Fruit fly (Drosophila melanogaster): ENCODE measurements around the gene Pex19.

Gene Pex19

DNA sequence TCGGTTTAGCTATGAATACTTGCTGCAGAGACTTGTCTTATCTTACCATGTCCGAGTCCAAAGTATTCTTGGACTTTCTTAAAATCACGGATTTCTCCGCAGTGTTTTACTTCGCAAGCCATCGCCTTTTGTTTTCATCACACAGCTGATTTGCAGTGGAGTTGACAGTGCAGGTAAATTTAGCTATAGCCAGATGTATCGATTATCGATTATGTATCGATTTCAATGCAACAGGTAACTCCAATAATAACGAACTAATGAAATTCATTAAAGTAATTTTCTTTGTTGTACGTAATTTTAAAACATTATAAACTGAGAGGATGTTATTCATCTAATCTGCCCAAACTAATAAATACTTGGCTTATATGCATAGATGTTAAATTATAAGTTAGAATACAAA lies 28.6 kb upstream of the Pex19 start, which contains the start of gene Rab3-GAP (continued):
- TF ChIP-seq CkIIα-i1 (GFP tag; IDR thresholded peaks at IDR 0.05), result no peak
- no peak for TF ChIP-seq CG5180 (GFP tag; optimal IDR thresholded peaks at IDR 0.05)
- TF ChIP-seq gem (tag; optimal IDR thresholded peaks at IDR 0.05), result no peak
- TF ChIP-seq CG32767 (GFP tag; IDR thresholded peaks at IDR 0.05), result 0 out of 2 replicates have a peak, but pooled peaks have one; percentile 15
- peak; percentile 26 for TF ChIP-seq CG8290 (GFP tag; optimal IDR thresholded peaks at IDR 0.05)
- TF ChIP-seq CG8290 (tag; optimal IDR thresholded peaks at IDR 0.05), result no peak
- TF ChIP-seq btn (GFP tag; optimal IDR thresholded peaks at IDR 0.05), result no peak
- no peak for TF ChIP-seq pnt (GFP tag; optimal IDR thresholded peaks at IDR 0.05)
- TF ChIP-seq klu (GFP tag; IDR thresholded peaks at IDR 0.05), result no peak
- TF ChIP-seq CG8281 (tag; optimal IDR thresholded peaks at IDR 0.05), result no peak
- no peak for TF ChIP-seq CG3407 (GFP tag; optimal IDR thresholded peaks at IDR 0.05)
- TF ChIP-seq h (optimal IDR thresholded peaks at IDR 0.05), result no peak
- TF ChIP-seq CG6765 (GFP tag; optimal IDR thresholded peaks at IDR 0.05), result no peak
- TF ChIP-seq unpg (GFP tag; optimal IDR thresholded peaks at IDR 0.05), result peak; percentile 45
- peak; percentile 85 for TF ChIP-seq row (GFP tag; IDR thresholded peaks at IDR 0.05)
- TF ChIP-seq CG17359 (tag; optimal IDR thresholded peaks at IDR 0.05), result peak; percentile 25
- no peak; the same call in 1 of the 2 replicates for TF ChIP-seq nerfin-2 (GFP tag; IDR thresholded peaks at IDR 0.05; ENCODE audit: partially characterized antibody)
- no peak for TF ChIP-seq YL-1 (GFP tag; optimal IDR thresholded peaks at IDR 0.05)
- TF ChIP-seq CG34422 (GFP tag; IDR thresholded peaks at IDR 0.05), result peak; percentile 30; the same call in 1 of the 3 replicates
- TF ChIP-seq E2f2 (GFP tag; IDR thresholded peaks at IDR 0.05), result peak; percentile 23; the same call in 1 of the 2 replicates
- TF ChIP-seq CG8765 (GFP tag; IDR thresholded peaks at IDR 0.05), result no peak
- TF ChIP-seq CG8924 (tag; optimal IDR thresholded peaks at IDR 0.05), result peak; percentile 20
- TF ChIP-seq sna (GFP tag; IDR thresholded peaks at IDR 0.05; ENCODE audit: partially characterized antibody), result peak; percentile 68; the same call in 1 of the 2 replicates
- no peak for TF ChIP-seq Hey (tag; optimal IDR thresholded peaks at IDR 0.05)
- no peak for TF ChIP-seq Oli (tag; optimal IDR thresholded peaks at IDR 0.05)
- TF ChIP-seq Six4 (GFP tag; optimal IDR thresholded peaks at IDR 0.05), result peak; percentile 5
- no peak for TF ChIP-seq lbe (GFP tag; optimal IDR thresholded peaks at IDR 0.05)
- TF ChIP-seq CG3281 (GFP tag; optimal IDR thresholded peaks at IDR 0.05), result no peak
- no peak for TF ChIP-seq NFAT (GFP tag; IDR thresholded peaks at IDR 0.05)
- no peak for TF ChIP-seq Rx (GFP tag; IDR thresholded peaks at IDR 0.05)
- no peak; the same call in 2 of the 3 replicates for TF ChIP-seq dysf (GFP tag; IDR thresholded peaks at IDR 0.05)
- TF ChIP-seq CG1024 (GFP tag; IDR thresholded peaks at IDR 0.05), result no peak
- TF ChIP-seq Chrac-16 (GFP tag; optimal IDR thresholded peaks at IDR 0.05), result peak; percentile 29
- TF ChIP-seq zfh2 (GFP tag; optimal IDR thresholded peaks at IDR 0.05), result no peak
- no peak for TF ChIP-seq esg (GFP tag; conservative IDR thresholded peaks at IDR 0.05)
- TF ChIP-seq CG5953 (GFP tag; IDR thresholded peaks at IDR 0.05), result no peak
- TF ChIP-seq org-1 (GFP tag; optimal IDR thresholded peaks at IDR 0.05), result no peak
- TF ChIP-seq Gsc (GFP tag; IDR thresholded peaks at IDR 0.05), result no peak
- TF ChIP-seq lola (GFP tag; optimal IDR thresholded peaks at IDR 0.05), result peak in 1 of 3 experiments; percentile 27
- TF ChIP-seq slbo (GFP tag; IDR thresholded peaks at IDR 0.05), result peak; percentile 66
- no peak for TF ChIP-seq sisA (GFP tag; IDR thresholded peaks at IDR 0.05)
- TF ChIP-seq H2.0 (GFP tag; IDR thresholded peaks at IDR 0.05), result no peak
- no peak for TF ChIP-seq trh (GFP tag; optimal IDR thresholded peaks at IDR 0.05)
- TF ChIP-seq D19A (tag; optimal IDR thresholded peaks at IDR 0.05), result no peak
- peak; percentile 4 for TF ChIP-seq tap (tag; optimal IDR thresholded peaks at IDR 0.05)
- peak; percentile 64 for TF ChIP-seq CG2712 (tag; optimal IDR thresholded peaks at IDR 0.05)
- no peak for TF ChIP-seq insv (GFP tag; optimal IDR thresholded peaks at IDR 0.05)
- TF ChIP-seq CG9797 (GFP tag; optimal IDR thresholded peaks at IDR 0.05), result no peak
- peak; percentile 48 for TF ChIP-seq Doc3 (GFP tag; IDR thresholded peaks at IDR 0.05; ENCODE audit: partially characterized antibody)
- TF ChIP-seq CG3995 (GFP tag; optimal IDR thresholded peaks at IDR 0.05), result no peak
- TF ChIP-seq CG10366 (GFP tag; IDR thresholded peaks at IDR 0.05), result no peak
- peak; percentile 4 for TF ChIP-seq Antp (GFP tag; optimal IDR thresholded peaks at IDR 0.05)
- no peak for TF ChIP-seq CG4820 (GFP tag; optimal IDR thresholded peaks at IDR 0.05)

All from whole organism, embryonic.